Worm (Caenorhabditis elegans) whole organism, young adult: ENCODE measurements around the gene D1086.12.

ENCODE experiments used
- F23B12.7 ChIP-seq: sonication (generic microtip); optimal IDR thresholded peaks from 2 replicates; lab custom pipeline; 2017; ENCODE audit warnings: missing genetic modification characterization, mild to moderate bottlenecking, missing compliant biosample characterization, antibody characterized with exemption, moderate library complexity; ENCODE audit not compliant: insufficient read depth
- F37B4.10 ChIP-seq: fragments of 200-800 bp; sonication (Bioruptor generic); IDR thresholded peaks from 2 replicates; pipeline ENCODE4 v1.3.6; 2022; ENCODE audit warnings: missing genetic modification characterization, missing compliant biosample characterization
- F49E8.2 ChIP-seq: sonication (generic microtip); optimal IDR thresholded peaks from 3 replicates; lab custom pipeline; 2017; ENCODE audit warnings: missing genetic modification characterization, mild to moderate bottlenecking, missing compliant biosample characterization, antibody characterized with exemption, moderate library complexity; ENCODE audit not compliant: insufficient read depth
- F52B5.7 ChIP-seq: sonication (generic microtip); optimal IDR thresholded peaks from 2 replicates; lab custom pipeline; 2016; ENCODE audit warnings: mild to moderate bottlenecking, missing genetic modification characterization, missing compliant biosample characterization
- bed-1 ChIP-seq: fragments of 200-800 bp; sonication (Bioruptor generic); IDR thresholded peaks from 2 replicates; pipeline ENCODE4 v1.3.6; 2022; ENCODE audit warnings: missing genetic modification reagents, missing genetic modification characterization, missing compliant biosample characterization
- ceh-40 ChIP-seq: fragments of 200-800 bp; sonication (Bioruptor generic); IDR thresholded peaks from 2 replicates; pipeline ENCODE4 v1.3.6; 2022; ENCODE audit warnings: missing genetic modification characterization, missing compliant biosample characterization
- hrde-1 ChIP-seq: sonication (generic microtip); optimal IDR thresholded peaks from 2 replicates; lab custom pipeline; 2016; ENCODE audit warnings: missing genetic modification characterization, mild to moderate bottlenecking, missing compliant biosample characterization, moderate library complexity, missing genotype, missing genetic modification reagents, borderline replicate concordance
- hsf-1 ChIP-seq: fragments of 200-800 bp; sonication (Bioruptor generic); IDR thresholded peaks from 2 replicates; pipeline ENCODE4 v1.3.6; 2022; ENCODE audit warnings: missing genetic modification reagents, missing genetic modification characterization, missing compliant biosample characterization
- let-607 ChIP-seq, 2 experiments: fragments of 200-800 bp in 1 of 2; sonication (Bioruptor generic) in 1 of 2; sonication (generic microtip) in 1 of 2; optimal IDR thresholded peaks; 2 replicates each; lab custom pipeline; 2016 to 2018; ENCODE audit warnings: mild to moderate bottlenecking in 2 of 2, missing compliant biosample characterization in 2 of 2, missing genetic modification characterization in 2 of 2, moderate library complexity in 2 of 2, missing genotype in 1 of 2
- nhr-80 ChIP-seq: sonication (generic microtip); optimal IDR thresholded peaks from 2 replicates; lab custom pipeline; 2016; ENCODE audit warnings: missing genetic modification characterization, missing compliant biosample characterization
- sea-2 ChIP-seq: fragments of 200-800 bp; sonication (Bioruptor generic); IDR thresholded peaks from 2 replicates; pipeline ENCODE4 v1.3.6; 2022; ENCODE audit warnings: missing genetic modification characterization, missing compliant biosample characterization
- unc-130 ChIP-seq: sonication (generic microtip); optimal IDR thresholded peaks from 2 replicates; lab custom pipeline; 2016; ENCODE audit warnings: missing genetic modification reagents, missing genetic modification characterization, missing compliant biosample characterization

DNA sequence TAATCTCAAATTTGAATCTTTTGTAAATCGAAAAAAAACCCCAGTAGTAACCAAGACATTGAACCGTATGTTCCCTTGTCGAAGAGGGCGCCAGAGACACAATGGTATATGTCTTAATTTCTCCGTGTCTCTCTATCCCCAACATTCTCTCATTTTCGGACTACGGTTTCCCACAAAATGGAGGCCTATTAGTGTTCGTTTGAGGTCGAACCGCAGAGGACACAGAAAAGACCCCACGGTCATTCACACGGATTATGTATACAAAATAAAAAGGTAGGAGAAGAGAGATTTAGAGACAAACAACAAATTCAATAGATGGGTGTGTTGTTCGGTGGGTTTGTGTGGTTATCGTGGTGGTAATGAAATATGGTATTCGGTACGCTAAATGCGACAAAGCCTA, 50.0 kb downstream of the D1086.12 start:
- TF ChIP-seq ceh-40 (no peak), F52B5.7 (tag; lab: Kevin White, UChicago) (no peak), nhr-80 (tag; lab: Kevin White, UChicago) (no peak), F49E8.2 (tag; lab: Kevin White, UChicago) (no peak), sea-2 (no peak), F37B4.10 (GFP tag; lab: Robert Waterston, UW) (no peak), hsf-1 (GFP tag; lab: Robert Waterston, UW) (no peak), hrde-1 (tag; lab: Kevin White, UChicago) (no peak), let-607 (tag; optimal IDR thresholded peaks at IDR 0.05; lab: Kevin White, UChicago) (no peak), F23B12.7 (tag; lab: Kevin White, UChicago) (no peak), bed-1 (GFP tag; lab: Robert Waterston, UW) (no peak), unc-130 (GFP tag; lab: Kevin White, UChicago) (no peak)
